Worm (Caenorhabditis elegans) whole organism, L4/young adult: ENCODE measurements around the gene idh-2.

Experiments used
- W03F9.2 ChIP-seq: fragments of 150-350 bp; optimal IDR thresholded peaks from 2 replicates; lab custom pipeline; 2014; ENCODE audit warnings: missing biosample characterization, missing genetic modification characterization
- dao-5 ChIP-seq: sonication (generic microtip); optimal IDR thresholded peaks from 2 replicates; lab custom pipeline; 2016; ENCODE audit warnings: missing genotype, missing genetic modification characterization, moderate library complexity, missing compliant biosample characterization
- him-1 ChIP-seq: sonication (generic microtip); optimal IDR thresholded peaks from 2 replicates; lab custom pipeline; 2016; ENCODE audit warnings: missing genotype, missing genetic modification reagents, missing genetic modification characterization, missing compliant biosample characterization

ce11 chrX:11190443-11190842 is 25.4 kb upstream of the idh-2 start:
- TF ChIP-seq him-1 (tag; lab: Kevin White, UChicago) = no peak
- no peak for TF ChIP-seq dao-5 (tag; lab: Kevin White, UChicago)
- no peak for TF ChIP-seq W03F9.2 (tag; lab: Kevin White, UChicago)
